Fruit fly (Drosophila melanogaster): ENCODE results near the gene CG1847.

- TF ChIP-seq CG14655 (GFP tag; optimal IDR thresholded peaks at IDR 0.05) (no peak), CG8301 (tag; optimal IDR thresholded peaks at IDR 0.05) (no peak), CG8159 (tag; optimal IDR thresholded peaks at IDR 0.05) (no peak), CG4496 (GFP tag; IDR thresholded peaks at IDR 0.05) (0 out of 3 replicates have a peak, but pooled peaks have one; percentile 24)
Measured at dm6 chrX:11846049-11846718, 22.8 kb upstream of the CG1847 start, which contains the start of gene CG15740.
